Worm (Caenorhabditis elegans): Measurements from ENCODE around the gene lgg-1.

The lgg-1 gene

DNA sequence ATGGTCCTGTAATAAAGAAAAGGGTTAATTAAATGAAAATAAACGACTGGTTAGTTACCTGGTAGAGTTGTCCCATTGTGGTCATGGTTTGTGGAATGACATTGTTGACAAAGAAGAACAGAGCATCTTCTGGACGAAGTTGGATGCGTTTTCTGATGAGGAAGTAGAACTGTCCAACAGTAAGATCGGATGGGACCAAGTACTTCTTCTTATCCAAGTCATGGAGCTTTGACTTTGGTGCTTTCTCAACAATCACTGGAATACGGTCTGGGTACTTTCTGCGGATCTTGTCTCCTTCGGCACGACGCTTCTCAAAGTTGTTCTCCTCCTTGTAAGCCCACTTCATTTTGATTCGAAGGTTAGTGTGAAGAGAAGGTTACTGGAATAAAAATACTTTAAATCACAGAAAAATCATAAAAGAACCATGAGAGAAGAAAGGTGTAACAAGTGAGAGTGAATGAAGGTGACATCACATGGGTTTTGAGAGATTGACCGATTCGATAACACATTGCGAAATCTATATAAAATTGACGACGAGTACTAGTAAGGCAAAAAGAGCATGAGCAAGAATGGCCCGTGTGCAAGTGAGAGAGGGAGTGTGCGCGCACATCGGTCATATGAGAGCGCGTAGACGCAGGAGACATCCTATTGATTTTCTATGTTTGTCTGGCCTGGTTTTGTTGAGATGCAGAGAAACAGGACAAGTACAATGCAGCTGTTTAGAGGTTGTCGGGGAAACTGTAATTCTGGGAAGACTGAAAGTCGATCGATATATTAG, at the start of gene lgg-1:
Gene lgg-1 (minus strand): TSS at position 379 of the 778 bp plus-strand sequence.
- no peak for TF ChIP-seq unc-62 (GFP tag; optimal IDR thresholded peaks at IDR 0.05)

DNA sequence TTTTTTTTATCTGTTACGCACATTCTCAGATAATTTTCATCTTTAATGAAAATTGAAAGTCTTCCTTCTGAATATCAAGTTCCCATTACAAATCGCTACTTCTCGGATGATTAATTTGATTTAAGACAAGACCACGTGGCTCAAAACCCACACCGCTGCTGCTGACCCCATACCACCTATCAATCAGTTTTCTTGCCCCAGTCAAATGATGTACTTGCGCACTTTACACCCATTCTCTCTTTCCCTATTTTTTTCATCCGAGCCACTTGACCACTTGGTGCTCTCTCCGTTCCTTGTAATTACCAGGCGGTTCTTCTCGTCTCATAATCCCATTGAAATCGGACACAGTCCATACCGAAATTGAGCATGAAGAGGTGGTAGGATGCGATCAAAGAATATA, 46.5 kb upstream of the lgg-1 start:
- TF ChIP-seq unc-62 (GFP tag; optimal IDR thresholded peaks at IDR 0.05) = no peak

DNA sequence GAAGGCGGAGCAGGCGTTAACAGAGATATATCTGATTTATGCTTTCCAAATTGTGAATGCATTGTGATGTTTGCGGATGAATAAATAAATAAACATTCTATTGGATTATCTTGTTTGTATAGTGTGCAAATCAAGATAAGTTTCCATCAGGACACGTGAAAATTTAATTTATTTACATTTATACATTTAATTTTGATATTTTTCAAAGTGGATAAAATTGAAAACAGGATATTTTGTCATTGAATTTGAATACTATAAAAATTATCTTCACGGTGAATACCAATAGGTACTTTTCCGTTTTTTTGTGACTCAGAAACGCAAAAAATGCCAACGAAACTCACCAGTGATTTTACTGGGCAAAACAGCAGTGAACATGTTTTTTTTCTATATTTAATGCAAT, 43.7 kb upstream of the lgg-1 start, which contains the start of gene F58F12.3:
Gene F58F12.3 (minus strand): TSS at position 101 of the 400 bp plus-strand sequence.
- no peak for TF ChIP-seq unc-62 (GFP tag; optimal IDR thresholded peaks at IDR 0.05)

DNA sequence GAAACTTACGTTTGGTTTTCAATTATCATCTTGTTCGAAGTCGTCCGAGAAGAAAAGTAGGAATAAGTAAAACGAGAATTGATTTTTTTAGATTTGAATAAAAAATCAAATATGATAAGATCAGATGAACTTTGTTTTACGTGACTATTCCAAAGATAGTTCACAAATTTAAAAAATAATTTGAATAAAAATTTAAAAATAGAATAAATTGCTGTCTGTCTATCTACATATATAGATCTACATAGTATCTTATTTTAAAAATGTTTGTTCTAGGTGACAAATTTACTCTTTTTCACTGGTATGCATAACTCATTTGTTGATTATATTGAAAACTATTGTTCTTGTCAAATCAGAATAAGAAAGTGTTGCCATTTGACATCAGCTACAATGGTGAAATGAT, 40.4 kb upstream of the lgg-1 start, which contains the start of gene F58F12.2:
Gene F58F12.2 (minus strand): TSS at position 101 of the 400 bp plus-strand sequence.
- no peak for TF ChIP-seq unc-62 (GFP tag; optimal IDR thresholded peaks at IDR 0.05)

DNA sequence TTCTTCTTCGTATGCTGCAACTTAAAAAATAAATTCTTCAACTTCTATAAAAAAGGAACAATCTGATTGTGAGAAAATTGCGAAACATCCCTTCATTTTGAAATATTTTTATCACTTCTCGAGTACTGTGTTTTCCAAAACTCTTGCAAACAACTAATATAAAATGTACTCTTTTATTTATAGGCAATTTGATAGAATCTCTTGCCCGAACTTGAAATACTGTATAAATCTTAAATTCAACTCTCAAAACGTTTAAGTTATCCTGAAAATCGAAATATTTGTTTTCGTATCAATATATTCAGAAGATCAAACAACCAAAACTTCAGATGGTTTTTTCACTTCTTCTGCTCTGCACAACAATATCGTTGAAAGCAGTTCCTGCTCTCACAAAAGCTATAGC, 38.9 kb upstream of the lgg-1 start, which contains the start of gene F58F12.4:
Gene F58F12.4 (plus strand): TSS at position 301 of the 400 bp plus-strand sequence.
- TF ChIP-seq unc-62 (GFP tag; optimal IDR thresholded peaks at IDR 0.05) = no peak

DNA sequence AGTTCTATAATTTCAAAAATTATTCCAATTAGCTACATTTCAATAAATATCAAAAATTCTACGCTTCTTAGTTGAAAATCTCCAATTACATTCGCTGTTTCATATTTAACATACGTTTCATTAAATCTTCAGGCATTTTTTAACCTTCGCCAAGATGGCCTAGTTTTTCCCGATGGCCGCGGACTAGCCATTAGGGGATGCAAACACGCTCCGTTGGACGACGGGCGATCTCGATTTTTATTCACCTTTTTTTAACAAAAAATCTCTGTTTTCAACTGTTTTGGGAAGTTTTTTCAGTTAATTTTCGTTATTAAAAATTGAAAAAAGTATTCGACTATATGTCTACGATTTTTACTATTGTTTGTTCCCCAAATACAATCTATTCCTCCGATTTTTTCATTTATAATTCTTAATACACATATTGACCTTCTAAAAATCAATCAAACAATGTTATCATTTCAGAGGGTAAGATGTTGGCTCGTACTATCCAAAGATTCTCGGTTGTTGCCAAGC, 35.7 kb upstream of the lgg-1 start, which contains the start of gene F58F12.1:
Gene F58F12.1 (plus strand): TSS at position 463 of the 513 bp plus-strand sequence.
- TF ChIP-seq unc-62 (GFP tag; optimal IDR thresholded peaks at IDR 0.05) = no peak

DNA sequence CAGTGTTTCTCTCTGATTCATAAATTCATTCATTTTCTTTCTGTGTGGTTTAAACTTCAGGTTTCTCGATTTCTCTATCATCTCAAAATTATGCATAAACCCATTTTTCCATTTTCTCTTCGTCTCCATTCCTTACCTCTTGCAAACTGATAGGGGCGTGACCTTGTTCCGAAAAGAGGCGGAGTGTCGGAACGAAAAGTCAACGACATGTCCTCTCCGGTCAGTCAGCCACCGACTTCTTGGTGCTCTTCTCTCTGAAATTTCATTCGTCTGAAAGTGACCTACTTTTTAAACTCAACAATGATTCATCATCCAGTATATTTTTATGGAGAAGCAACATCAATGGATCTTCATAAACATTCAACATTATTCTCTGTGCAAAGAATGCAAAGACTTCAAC, 33.3 kb upstream of the lgg-1 start, which contains the start of gene F58F12.12:
Gene F58F12.12 (plus strand): TSS at position 301 of the 400 bp plus-strand sequence.
- no peak for TF ChIP-seq unc-62 (GFP tag; optimal IDR thresholded peaks at IDR 0.05)

DNA sequence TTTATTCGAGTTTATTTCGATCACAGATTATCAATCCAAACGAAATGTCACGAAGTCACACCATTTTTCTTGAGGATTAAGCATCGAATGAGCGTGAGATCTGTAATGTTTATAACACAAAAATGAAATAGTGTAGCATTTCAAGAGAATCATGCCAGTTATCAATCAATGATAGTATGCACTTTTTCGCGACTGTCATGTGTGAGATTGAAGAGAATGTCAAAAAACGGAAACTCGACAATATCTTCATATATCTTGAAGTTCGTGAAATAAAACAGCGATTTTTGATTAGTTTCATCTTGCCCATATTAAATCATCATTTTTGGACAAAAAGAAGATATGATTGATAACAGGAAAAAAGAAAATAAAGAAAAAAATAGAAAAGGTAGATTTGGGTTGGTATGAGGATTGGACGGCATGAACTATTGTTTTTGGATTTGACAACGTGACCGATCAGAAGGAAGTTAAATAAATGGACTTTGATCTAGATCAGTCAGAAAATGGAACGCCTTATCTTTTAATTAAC, 31.6 kb upstream of the lgg-1 start:
- no peak for TF ChIP-seq unc-62 (GFP tag; optimal IDR thresholded peaks at IDR 0.05)

DNA sequence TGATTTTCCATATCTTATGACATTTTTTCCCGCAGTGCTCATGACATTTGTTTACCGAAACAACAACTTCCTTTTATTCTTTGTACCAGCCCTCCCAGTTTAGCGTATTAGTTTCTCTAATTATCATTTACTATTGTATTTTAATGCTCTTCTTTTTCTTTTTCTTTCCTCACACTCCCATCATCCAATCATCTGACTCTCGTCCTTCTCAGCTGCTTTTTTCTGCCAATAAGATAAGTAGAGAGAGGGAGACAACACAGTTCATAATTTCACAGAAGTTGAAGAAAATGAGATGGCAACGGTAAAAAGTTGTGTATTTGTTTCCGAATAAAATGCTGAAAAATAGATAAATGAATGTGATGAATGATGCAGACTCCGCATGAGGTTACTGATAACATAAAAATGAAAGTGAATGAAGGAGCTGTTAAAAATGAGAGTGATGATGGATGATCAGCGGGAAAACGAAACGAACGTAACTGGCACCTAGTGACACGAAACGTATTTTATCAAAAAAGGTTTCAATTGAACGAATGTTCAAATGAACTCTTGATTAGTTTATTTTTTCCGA, 29.9 kb upstream of the lgg-1 start:
- TF ChIP-seq unc-62 (GFP tag; optimal IDR thresholded peaks at IDR 0.05) = no peak

DNA sequence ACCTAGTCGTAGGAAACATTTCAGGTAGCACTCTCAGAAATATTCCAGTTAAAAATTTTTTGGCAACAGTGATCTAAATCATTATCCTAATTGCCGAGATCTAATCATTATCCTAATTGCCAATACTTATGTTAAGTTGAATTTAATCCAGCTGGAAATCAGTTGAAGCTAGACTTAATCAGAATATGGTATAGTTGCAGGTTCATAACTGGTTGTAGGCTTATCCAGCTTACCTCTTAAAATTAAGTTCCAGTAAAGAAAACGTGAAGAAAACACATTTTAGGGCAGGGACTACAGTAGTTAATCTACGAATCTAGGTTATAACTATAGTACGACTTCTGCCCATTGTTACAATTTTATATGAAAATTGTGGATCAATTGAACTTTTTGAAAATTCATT, 29.2 kb upstream of the lgg-1 start:
- TF ChIP-seq unc-62 (GFP tag; optimal IDR thresholded peaks at IDR 0.05) = no peak

DNA sequence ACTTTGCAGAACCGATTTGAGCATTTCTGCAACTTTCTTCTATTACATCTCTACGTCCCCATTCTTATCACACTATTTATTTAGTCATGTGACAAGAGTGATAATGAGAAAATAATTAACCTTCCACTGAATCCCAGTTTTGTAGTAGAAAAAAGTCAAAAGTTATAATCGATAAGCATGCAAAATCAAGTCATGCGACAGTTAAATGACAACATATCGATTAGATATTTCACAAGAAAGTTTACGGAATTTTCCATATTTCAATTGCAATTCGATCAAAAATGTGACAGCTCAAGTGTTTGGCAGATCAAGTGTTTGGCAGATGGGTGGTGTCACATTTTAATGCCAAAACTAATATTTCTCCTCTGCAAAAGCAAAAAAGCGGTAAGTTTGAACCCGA, 27.1 kb upstream of the lgg-1 start:
- no peak for TF ChIP-seq unc-62 (GFP tag; optimal IDR thresholded peaks at IDR 0.05)

DNA sequence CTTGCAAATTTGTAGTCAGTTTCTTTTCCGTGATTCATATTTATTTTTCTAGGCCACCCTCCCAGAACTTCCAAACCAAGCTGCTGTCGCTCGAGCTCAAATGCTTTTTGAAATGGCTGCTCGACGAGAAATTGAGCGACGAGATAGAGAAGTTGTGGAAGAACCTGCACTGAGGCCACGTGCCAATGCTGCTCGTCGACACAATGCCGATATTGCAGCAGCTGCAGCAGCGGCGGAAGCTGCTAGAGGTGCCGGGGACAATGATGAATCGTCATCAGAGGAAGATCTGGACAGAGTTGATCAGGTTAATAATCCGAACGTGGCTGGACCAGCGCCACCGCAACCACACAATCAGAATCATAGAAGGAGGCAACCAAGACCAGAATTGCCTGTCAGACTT, 25.8 kb upstream of the lgg-1 start:
- TF ChIP-seq unc-62 (GFP tag; optimal IDR thresholded peaks at IDR 0.05) = no peak

DNA sequence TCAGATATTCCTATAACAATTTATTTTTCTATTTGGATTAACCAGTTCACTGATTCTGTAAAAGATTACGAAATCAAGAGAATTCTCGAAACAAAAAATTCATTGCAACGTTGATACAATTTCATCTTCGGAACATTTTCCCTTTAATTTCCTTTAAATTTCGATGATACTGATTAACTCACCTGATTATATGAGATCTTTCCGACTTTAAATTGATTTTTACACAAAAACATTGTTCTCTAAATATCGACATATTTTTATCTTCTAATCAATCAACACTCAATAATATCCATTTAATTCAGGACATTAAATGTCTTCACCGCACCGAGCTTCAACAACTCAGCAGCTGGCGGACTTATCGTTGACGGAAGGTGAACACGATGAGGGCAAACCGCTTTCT, 23.5 kb upstream of the lgg-1 start, which contains the start of gene lin-23:
Gene lin-23 (plus strand): TSS at position 301 of the 400 bp plus-strand sequence.
- TF ChIP-seq unc-62 (GFP tag; optimal IDR thresholded peaks at IDR 0.05) = no peak

DNA sequence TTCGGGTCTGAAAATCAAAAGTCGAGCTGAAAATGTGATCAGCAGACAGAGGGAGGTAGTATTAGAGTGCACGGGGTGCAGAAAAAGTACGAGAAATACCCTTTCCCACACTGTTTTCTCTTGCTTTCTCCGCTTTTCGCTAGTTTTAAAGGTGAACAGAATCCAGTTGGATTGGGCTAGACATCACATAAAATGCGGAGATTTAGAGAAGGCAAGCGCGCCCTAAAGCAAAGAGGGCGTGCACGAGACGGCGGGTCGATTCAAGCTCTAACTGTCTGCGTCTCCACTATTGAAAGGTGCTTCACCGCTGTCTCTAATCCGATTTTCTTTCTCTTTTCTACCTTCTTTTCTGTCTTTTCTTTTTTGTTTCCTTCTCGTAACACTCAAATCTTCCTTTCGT, 22.6 kb upstream of the lgg-1 start:
- TF ChIP-seq unc-62 (GFP tag; optimal IDR thresholded peaks at IDR 0.05) = no peak

DNA sequence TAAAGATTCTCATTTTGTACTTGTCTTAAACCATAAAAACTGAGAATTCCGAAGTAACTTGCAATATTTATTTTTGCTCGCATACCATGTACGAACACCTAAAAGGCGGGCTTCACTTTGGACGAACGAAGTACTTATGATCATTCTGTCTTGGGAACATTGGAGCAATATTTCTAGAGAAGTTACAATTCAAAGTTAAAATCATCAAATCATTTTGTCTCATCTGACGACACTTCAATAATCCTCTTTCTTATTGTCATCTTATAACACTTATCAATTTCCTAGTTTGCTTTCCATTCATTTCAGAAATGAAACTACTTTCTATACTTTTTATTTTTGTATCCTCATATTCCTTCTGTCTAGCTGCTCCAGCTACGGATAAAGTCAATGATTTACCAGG, 19.2 kb upstream of the lgg-1 start, which contains the start of gene ctsa-4.1:
Gene ctsa-4.1 (plus strand): TSS at position 301 of the 400 bp plus-strand sequence.
- no peak for TF ChIP-seq unc-62 (GFP tag; optimal IDR thresholded peaks at IDR 0.05)

DNA sequence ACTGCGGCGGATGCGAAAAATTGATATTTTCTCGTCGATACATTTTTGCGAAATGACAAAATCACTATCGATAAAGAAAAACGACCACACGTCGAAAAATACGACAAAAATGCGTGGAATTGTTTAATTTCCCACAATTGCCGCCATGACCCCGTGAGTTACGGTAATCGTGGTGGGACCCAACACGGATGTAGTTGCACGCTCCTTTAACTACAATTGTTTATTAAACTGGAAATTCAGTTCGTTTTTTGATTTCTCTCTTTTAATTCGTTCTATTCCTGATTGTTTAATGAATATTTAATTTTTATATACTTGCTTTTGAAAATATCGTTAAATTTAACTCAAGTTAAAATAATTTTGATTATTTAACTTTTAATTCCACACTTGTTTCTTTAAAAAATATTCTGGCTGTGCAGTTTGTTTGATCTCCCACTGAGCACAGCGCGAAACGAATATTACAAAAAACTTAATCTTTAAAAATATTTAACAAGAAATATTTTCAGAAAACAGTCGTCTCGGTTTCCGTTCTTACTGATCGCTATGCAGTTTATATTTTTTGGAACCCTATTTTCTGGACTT, 17.8 kb upstream of the lgg-1 start, which contains the start of the genes ani-2 and clec-88:
Gene ani-2 (minus strand): TSS at position 131 of the 579 bp plus-strand sequence.
Gene clec-88 (plus strand): TSS at position 486 of the 579 bp plus-strand sequence.
- TF ChIP-seq unc-62 (GFP tag; optimal IDR thresholded peaks at IDR 0.05) = no peak

Data from whole organism, dauer.